Fruit fly (Drosophila melanogaster) whole organism, adult: Measurements from ENCODE around the gene Jon74E.

Experiments
- CG11617 ChIP-seq: fragments of 200-800 bp; sonication (Bioruptor generic); optimal IDR thresholded peaks from 2 replicates; lab custom pipeline; 2017; ENCODE audit warnings: mild to moderate bottlenecking, missing biosample characterization, missing genetic modification reagents, missing genetic modification characterization
- CG7045 ChIP-seq: fragments of 200-800 bp; sonication (Bioruptor generic); optimal IDR thresholded peaks from 2 replicates; lab custom pipeline; 2017; ENCODE audit warnings: missing biosample characterization, mild to moderate bottlenecking, missing genetic modification characterization
- CG7101 ChIP-seq: fragments of 200-800 bp; sonication (Bioruptor generic); optimal IDR thresholded peaks from 2 replicates; lab custom pipeline; 2018; ENCODE audit warnings: missing biosample characterization, mild to moderate bottlenecking, missing genetic modification characterization, moderate library complexity
- Hr96 ChIP-seq: fragments of 200-800 bp; sonication (Bioruptor generic); optimal IDR thresholded peaks from 2 replicates; lab custom pipeline; 2016; ENCODE audit warnings: missing biosample characterization, missing genetic modification characterization
- kay ChIP-seq: fragments of 200-800 bp; sonication (Bioruptor generic); peaks from one replicate; lab custom pipeline; 2016; ENCODE audit warnings: missing biosample characterization, missing genetic modification characterization, borderline replicate concordance

dm6 chr3L:17563536-17564257, 14.8 kb upstream of the Jon74E start:
- TF ChIP-seq kay (GFP tag; lab: Kevin White, UChicago) (no peak), CG11617 (GFP tag; lab: Kevin White, UChicago) (no peak), CG7101 (tag; lab: Kevin White, UChicago) (no peak), CG7045 (GFP tag; lab: Kevin White, UChicago) (no peak), Hr96 (GFP tag; lab: Kevin White, UChicago) (no peak)
